Fruit fly (Drosophila melanogaster): ENCODE results near the gene Grl36b.

The Grl36b gene

DNA sequence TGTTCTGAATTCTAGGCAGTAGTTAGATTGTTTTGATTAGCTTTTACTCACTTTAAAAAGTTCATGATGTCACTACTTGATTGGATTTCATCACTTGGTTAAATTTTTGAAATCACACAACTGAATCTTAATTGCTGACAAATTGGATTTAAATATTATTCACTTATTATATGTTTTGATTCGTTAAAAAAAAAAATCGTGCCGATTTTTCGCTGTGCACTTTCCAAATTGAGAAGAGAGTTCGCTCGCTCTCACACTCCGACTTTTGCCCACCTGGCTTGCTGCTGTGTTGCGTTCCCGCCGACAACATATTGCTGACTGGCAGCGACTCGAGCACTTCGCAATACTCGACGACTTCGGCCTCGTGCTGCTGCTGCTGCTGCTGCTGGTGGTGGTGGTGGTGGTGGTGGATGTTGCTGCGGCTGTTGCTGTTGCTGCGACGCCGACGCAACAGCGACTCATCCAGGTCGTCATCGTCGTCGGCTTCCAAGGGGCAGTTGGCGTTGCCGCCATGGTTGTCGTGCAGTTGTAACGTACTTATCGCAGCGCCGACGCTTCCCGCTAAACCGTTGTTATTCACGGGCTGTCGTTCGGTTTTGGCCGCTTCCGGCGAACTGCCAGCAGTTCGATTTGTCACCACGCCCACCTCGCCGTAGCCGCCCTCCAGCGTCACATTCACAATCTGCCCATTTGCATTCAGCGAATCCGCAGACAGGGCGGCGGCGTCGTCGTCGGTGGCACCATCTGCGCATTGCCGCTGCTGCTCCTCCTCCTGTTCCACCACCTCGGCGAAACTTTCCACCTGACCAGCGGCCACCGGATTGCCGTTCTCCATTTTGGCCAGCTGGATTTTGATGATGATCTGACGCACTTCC, 16.2 kb upstream of the Grl36b start (continued):
- TF ChIP-seq D (optimal IDR thresholded peaks at IDR 0.05) (no peak), D (GFP tag; optimal IDR thresholded peaks at IDR 0.05) (peak; percentile 72), CG6272 (GFP tag; IDR thresholded peaks at IDR 0.05) (0 out of 2 replicates have a peak, but pooled peaks have one; percentile 12), sisA (GFP tag; IDR thresholded peaks at IDR 0.05) (peak; percentile 38; the same call in 1 of the 2 replicates), Fer2 (tag; optimal IDR thresholded peaks at IDR 0.05) (no peak), CG15011 (GFP tag; optimal IDR thresholded peaks at IDR 0.05) (peak; percentile 19), tx (GFP tag; optimal IDR thresholded peaks at IDR 0.05) (peak; percentile 17), sima (GFP tag; optimal IDR thresholded peaks at IDR 0.05) (no peak), Sox100B (GFP tag; optimal IDR thresholded peaks at IDR 0.05) (peak; percentile 78), D19A (tag; optimal IDR thresholded peaks at IDR 0.05) (peak; percentile 31), Nf-YB (GFP tag; optimal IDR thresholded peaks at IDR 0.05) (peak; percentile 20), Oli (tag; optimal IDR thresholded peaks at IDR 0.05) (peak; percentile 72), gfzf (GFP tag; optimal IDR thresholded peaks at IDR 0.05) (no peak), CG10267 (tag; optimal IDR thresholded peaks at IDR 0.05) (peak; percentile 65), ttk (GFP tag; IDR thresholded peaks at IDR 0.05) (peak; percentile 74), rib (GFP tag; IDR thresholded peaks at IDR 0.05) (no peak), shn (GFP tag; optimal IDR thresholded peaks at IDR 0.05) (no peak), HmgD (GFP tag; optimal IDR thresholded peaks at IDR 0.05) (no peak), Myb (GFP tag; optimal IDR thresholded peaks at IDR 0.05) (peak; percentile 31), Vsx1 (GFP tag; optimal IDR thresholded peaks at IDR 0.05) (peak; percentile 29), zfh2 (GFP tag; optimal IDR thresholded peaks at IDR 0.05) (peak; percentile 52), CG11093 (GFP tag; IDR thresholded peaks at IDR 0.05) (peak; percentile 23; the same call in 1 of the 3 replicates), Atf3 (GFP tag; optimal IDR thresholded peaks at IDR 0.05) (no peak), CG13775 (GFP tag; optimal IDR thresholded peaks at IDR 0.05) (peak; percentile 63), dysf (GFP tag; IDR thresholded peaks at IDR 0.05) (peak; percentile 59), CG7786 (GFP tag; optimal IDR thresholded peaks at IDR 0.05) (peak; percentile 42), CG16779 (GFP tag; IDR thresholded peaks at IDR 0.05) (peak; percentile 15; the same call in 1 of the 2 replicates), CkIIα-i1 (GFP tag; IDR thresholded peaks at IDR 0.05) (no peak), luna (GFP tag; optimal IDR thresholded peaks at IDR 0.05) (no peak), dmrt99B (tag; optimal IDR thresholded peaks at IDR 0.05) (peak; percentile 81), sc (optimal IDR thresholded peaks at IDR 0.05) (no peak), sc (GFP tag; optimal IDR thresholded peaks at IDR 0.05) (peak; percentile 38), seq (GFP tag; IDR thresholded peaks at IDR 0.05) (peak; percentile 36; the same call in 1 of the 2 replicates), gce (GFP tag; IDR thresholded peaks at IDR 0.05) (peak; percentile 69; the same call in 2 of the 3 replicates), Bteb2 (GFP tag; optimal IDR thresholded peaks at IDR 0.05) (peak; percentile 67), ems (GFP tag; optimal IDR thresholded peaks at IDR 0.05) (peak; percentile 40), CrebB (tag; optimal IDR thresholded peaks at IDR 0.05) (no peak), CG1603 (tag; optimal IDR thresholded peaks at IDR 0.05) (peak; percentile 56), HLH3B (GFP tag; IDR thresholded peaks at IDR 0.05) (peak; percentile 49), stwl (tag; optimal IDR thresholded peaks at IDR 0.05) (no peak), Doc2 (GFP tag; IDR thresholded peaks at IDR 0.05) (no peak), CG1832 (GFP tag; optimal IDR thresholded peaks at IDR 0.05) (no peak), unc-4 (GFP tag; IDR thresholded peaks at IDR 0.05; ENCODE audit: partially characterized antibody) (no peak), cad (GFP tag; optimal IDR thresholded peaks at IDR 0.05) (no peak), CG12391 (tag; optimal IDR thresholded peaks at IDR 0.05) (peak; percentile 73), Sox102F (GFP tag; optimal IDR thresholded peaks at IDR 0.05) (peak; percentile 79), CG10979 (tag; optimal IDR thresholded peaks at IDR 0.05) (peak; percentile 66), CG18619 (GFP tag; optimal IDR thresholded peaks at IDR 0.05) (peak; percentile 57), schlank (tag; optimal IDR thresholded peaks at IDR 0.05) (peak; percentile 25), CG5245 (GFP tag; optimal IDR thresholded peaks at IDR 0.05) (peak; percentile 4)
